Worm (Caenorhabditis elegans) whole organism, mixed stage, embryonic: ENCODE data around the gene pis-1.
"Not testable (repeated sequence)": the region's sequence is repeated elsewhere in the genome, so short reads cannot be mapped to it uniquely, and the experiment has no call there.

Experiments used
- M03D4.4 ChIP-seq: sonication (generic microtip); optimal IDR thresholded peaks from 2 replicates; lab custom pipeline; 2017; ENCODE audit warnings: mild to moderate bottlenecking, missing genetic modification characterization, missing compliant biosample characterization
- bed-3 ChIP-seq: fragments of 200-800 bp; sonication (Bioruptor generic); optimal IDR thresholded peaks from 3 replicates; lab custom pipeline; 2018; ENCODE audit warnings: mild to moderate bottlenecking, missing genetic modification characterization, moderate library complexity, missing compliant biosample characterization
- blmp-1 ChIP-seq: fragments of 150-350 bp; optimal IDR thresholded peaks from 2 replicates; lab custom pipeline; 2014; ENCODE audit warnings: missing biosample characterization, missing genetic modification characterization
- ceh-39 ChIP-seq: fragments of 150-350 bp; optimal IDR thresholded peaks from 2 replicates; lab custom pipeline; 2014; ENCODE audit warnings: missing biosample characterization, missing genetic modification characterization
- ceh-43 ChIP-seq: fragments of 200-800 bp; sonication (Bioruptor generic); optimal IDR thresholded peaks from 2 replicates; lab custom pipeline; 2018; ENCODE audit warnings: mild to moderate bottlenecking, missing genetic modification characterization, moderate library complexity, missing compliant biosample characterization
- ces-1 ChIP-seq: fragments of 150-350 bp; optimal IDR thresholded peaks from 2 replicates; lab custom pipeline; 2014; ENCODE audit warnings: missing biosample characterization, missing genetic modification reagents, missing genetic modification characterization
- cnd-1 ChIP-seq: fragments of 200-800 bp; sonication (Bioruptor generic); optimal IDR thresholded peaks from 2 replicates; lab custom pipeline; 2018; ENCODE audit warnings: mild to moderate bottlenecking, missing genetic modification characterization, missing compliant biosample characterization
- drap-1 ChIP-seq: fragments of 200-800 bp; sonication (Bioruptor generic); optimal IDR thresholded peaks from 3 replicates; lab custom pipeline; 2018; ENCODE audit warnings: mild to moderate bottlenecking, missing genetic modification characterization, missing compliant biosample characterization
- elt-1 ChIP-seq: sonication (generic microtip); optimal IDR thresholded peaks from 2 replicates; lab custom pipeline; 2017; ENCODE audit warnings: missing genetic modification characterization, mild to moderate bottlenecking, missing compliant biosample characterization, antibody characterized with exemption, moderate library complexity, borderline replicate concordance; ENCODE audit not compliant: insufficient read depth
- elt-3 ChIP-seq: fragments of 150-350 bp; optimal IDR thresholded peaks from 2 replicates; lab custom pipeline; 2014; ENCODE audit warnings: missing biosample characterization, missing genetic modification characterization
- flh-1 ChIP-seq: fragments of 200-800 bp; sonication (Bioruptor generic); optimal IDR thresholded peaks from 2 replicates; lab custom pipeline; 2018; ENCODE audit warnings: mild to moderate bottlenecking, missing genetic modification characterization, moderate library complexity, missing compliant biosample characterization
- lin-13 ChIP-seq: fragments of 150-350 bp; optimal IDR thresholded peaks from 2 replicates; lab custom pipeline; 2014; ENCODE audit warnings: missing biosample characterization, missing genetic modification characterization
- mab-5 ChIP-seq: fragments of 150-350 bp; optimal IDR thresholded peaks from 2 replicates; lab custom pipeline; 2014; ENCODE audit warnings: missing biosample characterization, missing genetic modification characterization
- mep-1 ChIP-seq: fragments of 150-350 bp; optimal IDR thresholded peaks from 2 replicates; lab custom pipeline; 2017; ENCODE audit warnings: missing biosample characterization, missing genetic modification reagents, missing genetic modification characterization, inconsistent platforms
- mls-2 ChIP-seq: sonication (generic microtip); optimal IDR thresholded peaks from 2 replicates; lab custom pipeline; 2016; ENCODE audit warnings: mild to moderate bottlenecking, missing genetic modification characterization, moderate library complexity, missing compliant biosample characterization
- nhr-12 ChIP-seq: fragments of 150-350 bp; optimal IDR thresholded peaks from 2 replicates; lab custom pipeline; 2014; ENCODE audit warnings: missing biosample characterization, missing genetic modification characterization
- nhr-2 ChIP-seq: fragments of 150-350 bp; optimal IDR thresholded peaks from 2 replicates; lab custom pipeline; 2014; ENCODE audit warnings: missing biosample characterization, missing genetic modification characterization
- nhr-237 ChIP-seq: fragments of 150-350 bp; optimal IDR thresholded peaks from 2 replicates; lab custom pipeline; 2014; ENCODE audit warnings: missing biosample characterization, missing genetic modification characterization
- nhr-28 ChIP-seq: fragments of 150-350 bp; optimal IDR thresholded peaks from 2 replicates; lab custom pipeline; 2014; ENCODE audit warnings: missing biosample characterization, missing genetic modification characterization
- nhr-76 ChIP-seq: sonication (generic microtip); optimal IDR thresholded peaks from 2 replicates; lab custom pipeline; 2017; ENCODE audit warnings: missing biosample characterization, missing genetic modification characterization
- pha-4 ChIP-seq: fragments of 150-350 bp; optimal IDR thresholded peaks from 2 replicates; lab custom pipeline; 2018; ENCODE audit warnings: missing biosample characterization, missing genetic modification reagents, missing genetic modification characterization
- sem-2 ChIP-seq: fragments of 200-800 bp; sonication (Bioruptor generic); optimal IDR thresholded peaks from 2 replicates; lab custom pipeline; 2018; ENCODE audit warnings: mild to moderate bottlenecking, missing genetic modification characterization, missing compliant biosample characterization
- snpc-4 ChIP-seq: fragments of 150-350 bp; optimal IDR thresholded peaks from 2 replicates; lab custom pipeline; 2014; ENCODE audit warnings: missing biosample characterization, missing genetic modification characterization
- sptf-1 ChIP-seq: sonication (generic microtip); optimal IDR thresholded peaks from 2 replicates; lab custom pipeline; 2017; ENCODE audit warnings: mild to moderate bottlenecking, missing genetic modification characterization, moderate library complexity, missing compliant biosample characterization
- unc-39 ChIP-seq: fragments of 150-350 bp; optimal IDR thresholded peaks from 2 replicates; lab custom pipeline; 2014; ENCODE audit warnings: missing biosample characterization, missing genetic modification characterization
- unc-62 ChIP-seq: fragments of 150-350 bp; optimal IDR thresholded peaks from 2 replicates; lab custom pipeline; 2014; ENCODE audit warnings: missing biosample characterization, missing genetic modification reagents, missing genetic modification characterization
- zip-8 ChIP-seq: fragments of 150-350 bp; optimal IDR thresholded peaks from 2 replicates; lab custom pipeline; 2014; ENCODE audit warnings: missing biosample characterization, missing genetic modification characterization

Gene pis-1

DNA sequence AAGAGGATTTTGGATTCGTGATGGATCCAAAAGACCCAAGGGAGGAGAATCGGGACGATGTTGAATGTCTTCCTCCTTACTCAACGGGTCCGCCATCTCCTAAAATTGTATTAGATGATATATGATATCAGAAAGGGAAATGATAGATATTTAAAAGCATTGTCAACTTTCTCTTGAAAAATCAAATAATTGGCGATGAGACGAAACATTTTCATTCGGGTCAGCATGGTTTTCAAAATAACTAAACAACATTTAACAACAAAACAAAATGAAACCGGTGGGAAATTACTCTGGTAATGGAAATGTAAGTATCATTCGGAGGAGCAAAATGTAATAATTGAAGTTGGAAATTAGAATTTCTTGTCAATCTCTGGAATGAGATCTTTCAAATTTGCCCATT, at the start of gene pis-1:
TSS of gene pis-1 (minus strand) at position 101 of the 400 bp plus-strand sequence.
- TF ChIP-seq cnd-1 (tag; lab: Kevin White, UChicago) (no peak), bed-3 (GFP tag; lab: Kevin White, UChicago) (no peak), ceh-39 (tag; lab: Kevin White, UChicago) (no peak), lin-13 (tag; lab: Kevin White, UChicago) (no peak), sptf-1 (tag; lab: Kevin White, UChicago) (no peak), nhr-2 (tag; lab: Kevin White, UChicago) (no peak), flh-1 (GFP tag; lab: Kevin White, UChicago) (no peak), ces-1 (GFP tag; lab: Kevin White, UChicago) (no peak), M03D4.4 (tag; lab: Kevin White, UChicago) (no peak), sem-2 (GFP tag; lab: Kevin White, UChicago) (no peak), elt-3 (tag; lab: Kevin White, UChicago) (no peak)
- TF ChIP-seq, all 35 proteins: peak for 0

DNA sequence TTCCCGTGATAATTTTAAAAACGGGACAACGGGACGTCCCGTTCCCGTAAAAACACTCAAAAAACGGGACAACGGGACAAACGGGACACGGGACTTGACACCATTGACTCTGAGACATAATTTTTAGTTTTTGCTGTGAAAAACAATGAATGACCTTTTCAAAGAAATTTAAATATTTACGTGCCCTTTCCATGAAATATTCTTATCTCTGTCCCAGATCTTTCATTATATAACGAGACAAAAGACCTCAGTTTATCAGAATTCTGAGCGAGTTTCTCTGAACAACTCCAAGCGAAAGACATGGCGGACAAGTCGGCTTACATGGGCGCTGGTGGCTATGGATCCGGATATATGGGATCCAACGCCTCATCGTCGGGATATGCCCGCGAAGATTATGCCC, 47.4 kb upstream of the pis-1 start, which contains the start of gene nspd-2:
TSS of gene nspd-2 (plus strand) at position 301 of the 400 bp plus-strand sequence.
- TF ChIP-seq pha-4 (tag; lab: Kevin White, UChicago) (no peak), nhr-237 (no peak), lin-13 (tag; lab: Kevin White, UChicago) (no peak), elt-3 (tag; lab: Kevin White, UChicago) (no peak)

DNA sequence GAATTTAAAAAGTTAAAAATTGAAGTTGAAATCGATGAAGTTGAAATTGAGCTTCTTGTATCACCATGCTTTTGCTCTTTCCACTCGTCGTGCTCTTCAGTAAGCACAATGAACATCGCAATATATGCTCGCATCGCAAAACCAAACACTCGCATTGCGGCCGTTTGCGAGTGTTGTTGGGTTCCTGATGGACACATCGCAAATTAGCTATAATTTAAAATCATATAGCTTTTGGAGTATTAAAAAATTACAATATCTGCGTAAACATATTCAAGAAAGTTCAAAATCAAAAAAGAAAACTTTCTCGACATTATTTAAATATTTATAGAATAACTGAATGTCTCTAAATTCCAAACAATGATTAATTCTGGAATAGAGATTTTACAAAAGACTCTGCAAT, 45.7 kb upstream of the pis-1 start, which contains the start of gene K07F5.17:
TSS of gene K07F5.17 (plus strand) at position 301 of the 400 bp plus-strand sequence.
- TF ChIP-seq ces-1 (GFP tag; lab: Kevin White, UChicago) (no peak), elt-1 (tag; lab: Kevin White, UChicago) (no peak), pha-4 (tag; lab: Kevin White, UChicago) (no peak), unc-62 (GFP tag; lab: Kevin White, UChicago) (no peak), blmp-1 (tag; lab: Kevin White, UChicago) (no peak), nhr-2 (tag; lab: Kevin White, UChicago) (no peak), sptf-1 (tag; lab: Kevin White, UChicago) (no peak), elt-3 (tag; lab: Kevin White, UChicago) (no peak), nhr-12 (tag; lab: Kevin White, UChicago) (no peak), mls-2 (tag; lab: Kevin White, UChicago) (no peak), nhr-76 (tag; lab: Kevin White, UChicago) (no peak), zip-8 (tag; lab: Kevin White, UChicago) (no peak), drap-1 (GFP tag; lab: Kevin White, UChicago) (no peak), mab-5 (tag; lab: Kevin White, UChicago) (no peak)

DNA sequence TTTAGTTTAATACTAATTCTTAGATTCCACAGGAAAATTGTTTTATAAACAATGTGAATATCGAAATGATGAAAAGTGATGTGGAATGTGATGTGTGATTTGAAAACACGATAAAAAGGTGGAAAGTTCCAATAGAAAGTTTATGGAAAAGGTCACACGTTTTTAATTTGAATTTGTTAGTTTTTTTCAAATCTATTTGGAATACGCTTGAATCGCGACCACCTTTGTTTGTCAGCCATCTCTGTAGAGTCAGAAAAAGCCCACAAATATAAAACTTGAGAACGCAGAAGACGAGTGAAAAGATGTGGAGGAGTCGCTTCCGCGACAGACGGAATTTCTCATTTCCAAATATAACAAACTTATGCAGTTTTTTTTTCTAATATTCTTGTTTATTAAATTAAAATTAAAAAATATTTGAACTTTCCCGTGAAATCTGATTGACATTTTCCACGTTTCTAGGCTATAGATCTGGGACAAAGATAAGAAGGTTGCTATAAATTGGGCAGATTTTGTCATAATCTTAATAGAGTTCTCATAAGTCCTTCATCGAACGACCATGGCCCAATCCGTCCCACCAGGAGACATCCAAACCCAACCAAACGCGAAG, 44.7 kb upstream of the pis-1 start, which contains the start of the genes kin-24 and msp-56:
TSS of gene kin-24 (minus strand) at position 101 of the 607 bp plus-strand sequence.
TSS of gene msp-56 (plus strand) at position 557 of the 607 bp plus-strand sequence.
- no peak for TF ChIP-seq nhr-28
- TF ChIP-seq blmp-1 (tag; lab: Kevin White, UChicago) = no peak
- no peak for TF ChIP-seq sptf-1 (tag; lab: Kevin White, UChicago)
- no peak for TF ChIP-seq lin-13 (tag; lab: Kevin White, UChicago)
- TF ChIP-seq mep-1 = no peak
- no peak for TF ChIP-seq elt-1 (tag; lab: Kevin White, UChicago)
- no peak for TF ChIP-seq zip-8 (tag; lab: Kevin White, UChicago)
- no peak for TF ChIP-seq sem-2 (GFP tag; lab: Kevin White, UChicago)
- TF ChIP-seq nhr-237 = no peak
- TF ChIP-seq nhr-12 (tag; lab: Kevin White, UChicago) = no peak
- no peak for TF ChIP-seq nhr-76 (tag; lab: Kevin White, UChicago)
- TF ChIP-seq nhr-2 (tag; lab: Kevin White, UChicago) = no peak
- no peak for TF ChIP-seq snpc-4
- no peak for TF ChIP-seq unc-39 (tag; lab: Kevin White, UChicago)

DNA sequence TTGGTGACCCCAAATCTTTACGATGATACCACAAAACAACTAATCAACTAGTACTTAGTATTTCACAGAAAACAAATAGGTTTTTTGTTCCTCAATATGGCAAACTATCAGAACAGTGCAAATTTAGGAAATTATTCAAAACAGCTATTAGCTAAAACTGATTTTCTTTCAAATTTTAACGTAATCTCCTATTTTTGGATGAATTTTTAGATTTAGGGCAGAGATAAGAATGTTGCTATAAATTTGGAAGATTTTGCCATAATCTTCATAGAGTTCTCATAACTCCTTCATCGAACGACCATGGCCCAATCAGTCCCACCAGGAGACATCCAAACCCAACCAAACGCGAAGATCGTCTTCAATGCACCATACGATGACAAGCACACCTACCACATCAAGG, 41.0 kb upstream of the pis-1 start, which contains the start of gene msp-10:
TSS of gene msp-10 (plus strand) at position 301 of the 400 bp plus-strand sequence.
- TF ChIP-seq cnd-1 (tag; lab: Kevin White, UChicago); ceh-43 (GFP tag; lab: Kevin White, UChicago); nhr-76 (tag; lab: Kevin White, UChicago): not testable (repeated sequence)
- TF ChIP-seq, all 35 proteins: peak for 0; not testable (repeated sequence) for 35
